Worm (Caenorhabditis elegans) whole organism, young adult: ENCODE measurements around the gene srh-171.

Source experiments
- D2030.7 ChIP-seq: fragments of 200-800 bp; sonication (Bioruptor generic); IDR thresholded peaks from 2 replicates; pipeline ENCODE4 v1.3.6; 2022; ENCODE audit warnings: missing genetic modification reagents, missing genetic modification characterization, missing compliant biosample characterization
- F23B12.7 ChIP-seq: sonication (generic microtip); optimal IDR thresholded peaks from 2 replicates; lab custom pipeline; 2017; ENCODE audit warnings: missing genetic modification characterization, mild to moderate bottlenecking, missing compliant biosample characterization, antibody characterized with exemption, moderate library complexity; ENCODE audit not compliant: insufficient read depth
- F39B2.1 ChIP-seq: fragments of 200-800 bp; sonication (Bioruptor generic); IDR thresholded peaks from 2 replicates; pipeline ENCODE4 v1.3.6; 2022; ENCODE audit warnings: missing genetic modification reagents, missing genetic modification characterization, missing compliant biosample characterization
- F49E8.2 ChIP-seq: sonication (generic microtip); optimal IDR thresholded peaks from 3 replicates; lab custom pipeline; 2017; ENCODE audit warnings: missing genetic modification characterization, mild to moderate bottlenecking, missing compliant biosample characterization, antibody characterized with exemption, moderate library complexity; ENCODE audit not compliant: insufficient read depth
- F55B11.4 ChIP-seq: sonication (generic microtip); optimal IDR thresholded peaks from 2 replicates; lab custom pipeline; 2016; ENCODE audit warnings: missing compliant biosample characterization, missing genetic modification characterization, borderline replicate concordance; ENCODE audit not compliant: insufficient read depth
- K11D2.4 ChIP-seq: fragments of 200-800 bp; sonication (Bioruptor generic); IDR thresholded peaks from 2 replicates; pipeline ENCODE4 v1.3.6; 2022; ENCODE audit warnings: missing genetic modification reagents, missing genetic modification characterization, missing compliant biosample characterization
- Y56A3A.18 ChIP-seq: fragments of 200-800 bp; sonication (Bioruptor generic); IDR thresholded peaks from 2 replicates; pipeline ENCODE4 v1.3.6; 2022; ENCODE audit warnings: missing genetic modification reagents, missing genetic modification characterization, missing compliant biosample characterization
- ama-1 ChIP-seq, 3 experiments: fragments of 150-350 bp in 1 of 3; sonication (generic microtip) in 2 of 3; optimal IDR thresholded peaks; 2 replicates each; lab custom pipeline; 2014 to 2018; ENCODE audit warnings: missing biosample characterization in 2 of 3, missing genetic modification characterization in 2 of 3, missing genetic modification reagents in 2 of 3
- attf-5 ChIP-seq: fragments of 200-800 bp; sonication (Bioruptor generic); optimal IDR thresholded peaks from 2 replicates; lab custom pipeline; 2018; ENCODE audit warnings: mild to moderate bottlenecking, missing genetic modification characterization, missing compliant biosample characterization
- bed-1 ChIP-seq: fragments of 200-800 bp; sonication (Bioruptor generic); IDR thresholded peaks from 2 replicates; pipeline ENCODE4 v1.3.6; 2022; ENCODE audit warnings: missing genetic modification reagents, missing genetic modification characterization, missing compliant biosample characterization
- cebp-1 ChIP-seq, 2 experiments: fragments of 200-800 bp in 1 of 2; sonication (Bioruptor generic) in 1 of 2; sonication (generic microtip) in 1 of 2; IDR thresholded peaks in 1 of 2; optimal IDR thresholded peaks in 1 of 2; 2 replicates each; pipeline versions ENCODE4 v1.3.6 to Lab custom; 2017 to 2022; ENCODE audit warnings: missing compliant biosample characterization in 2 of 2, missing genetic modification characterization in 2 of 2, mild to moderate bottlenecking in 1 of 2, missing genetic modification reagents in 1 of 2, moderate library complexity in 1 of 2
- ceh-58 ChIP-seq: fragments of 200-800 bp; sonication (Bioruptor generic); IDR thresholded peaks from 2 replicates; pipeline ENCODE4 v1.3.6; 2022; ENCODE audit warnings: missing genetic modification characterization, missing compliant biosample characterization
- egl-44 ChIP-seq: fragments of 200-800 bp; sonication (Bioruptor generic); IDR thresholded peaks from 2 replicates; pipeline ENCODE4 v1.3.6; 2022; ENCODE audit warnings: missing genetic modification reagents, missing genetic modification characterization, missing compliant biosample characterization
- egrh-3 ChIP-seq: fragments of 200-800 bp; sonication (Bioruptor generic); IDR thresholded peaks from 2 replicates; pipeline ENCODE4 v1.3.6; 2022; ENCODE audit warnings: missing genetic modification reagents, missing genetic modification characterization, missing compliant biosample characterization
- him-1 ChIP-seq: sonication (generic microtip); optimal IDR thresholded peaks from 2 replicates; lab custom pipeline; 2016; ENCODE audit warnings: missing genotype, missing genetic modification reagents, missing genetic modification characterization, missing compliant biosample characterization
- hlh-12 ChIP-seq: sonication (generic microtip); optimal IDR thresholded peaks from 2 replicates; lab custom pipeline; 2016; ENCODE audit warnings: missing genetic modification characterization, missing compliant biosample characterization
- hsf-1 ChIP-seq: fragments of 200-800 bp; sonication (Bioruptor generic); IDR thresholded peaks from 2 replicates; pipeline ENCODE4 v1.3.6; 2022; ENCODE audit warnings: missing genetic modification reagents, missing genetic modification characterization, missing compliant biosample characterization
- let-526 ChIP-seq: fragments of 200-800 bp; sonication (Bioruptor generic); IDR thresholded peaks from 2 replicates; pipeline ENCODE4 v1.3.6; 2022; ENCODE audit warnings: missing genetic modification reagents, missing genetic modification characterization, missing compliant biosample characterization
- lin-35 ChIP-seq, 3 experiments: fragments of 150-350 bp in 2 of 3; sonication (generic microtip) in 1 of 3; optimal IDR thresholded peaks; 2 replicates each; lab custom pipeline; 2014 to 2018; ENCODE audit warnings: missing biosample characterization in 3 of 3, missing genetic modification characterization in 3 of 3, missing genetic modification reagents in 3 of 3
- lin-54 ChIP-seq: fragments of 200-800 bp; sonication (Bioruptor generic); optimal IDR thresholded peaks from 2 replicates; lab custom pipeline; 2018; ENCODE audit warnings: mild to moderate bottlenecking, missing genetic modification characterization, missing compliant biosample characterization
- lsy-27 ChIP-seq: sonication (generic microtip); optimal IDR thresholded peaks from 2 replicates; lab custom pipeline; 2017; ENCODE audit warnings: missing genetic modification characterization, mild to moderate bottlenecking, missing compliant biosample characterization, antibody characterized with exemption, missing genotype, borderline replicate concordance; ENCODE audit not compliant: insufficient read depth
- mcd-1 ChIP-seq: fragments of 200-800 bp; sonication (Bioruptor generic); IDR thresholded peaks from 2 replicates; pipeline ENCODE4 v1.3.6; 2022; ENCODE audit warnings: missing genetic modification reagents, missing genetic modification characterization, missing compliant biosample characterization
- nfya-2 ChIP-seq: fragments of 200-800 bp; sonication (Bioruptor generic); IDR thresholded peaks from 2 replicates; pipeline ENCODE4 v1.3.6; 2022; ENCODE audit warnings: missing genetic modification reagents, missing genetic modification characterization, missing compliant biosample characterization
- nhr-179 ChIP-seq: sonication (generic microtip); optimal IDR thresholded peaks from 2 replicates; lab custom pipeline; 2016; ENCODE audit warnings: mild to moderate bottlenecking, missing genetic modification characterization, missing compliant biosample characterization
- pbrm-1 ChIP-seq: fragments of 200-800 bp; sonication (Bioruptor generic); IDR thresholded peaks from 2 replicates; pipeline ENCODE4 v1.3.6; 2022; ENCODE audit warnings: missing genetic modification reagents, missing genetic modification characterization, missing compliant biosample characterization
- pha-4 ChIP-seq: fragments of 150-350 bp; sonication (generic microtip); optimal IDR thresholded peaks from 2 replicates; lab custom pipeline; 2014; ENCODE audit warnings: missing biosample characterization, missing genetic modification reagents, missing genetic modification characterization
- rpc-1 ChIP-seq, 2 experiments: fragments of 150-350 bp in 1 of 2; sonication (generic microtip) in 1 of 2; optimal IDR thresholded peaks; 2 replicates each; lab custom pipeline; 2014 to 2018; ENCODE audit warnings: missing biosample characterization in 1 of 2, missing genetic modification characterization in 1 of 2, missing genetic modification reagents in 1 of 2, missing genotype in 1 of 2
- sdz-38 ChIP-seq: sonication (generic microtip); optimal IDR thresholded peaks from 2 replicates; lab custom pipeline; 2016; ENCODE audit warnings: missing genotype, missing genetic modification characterization, missing compliant biosample characterization
- snpc-3.4 ChIP-seq: sonication (generic microtip); optimal IDR thresholded peaks from 2 replicates; lab custom pipeline; 2017; ENCODE audit warnings: missing genetic modification characterization, mild to moderate bottlenecking, missing compliant biosample characterization, antibody characterized with exemption, moderate library complexity, missing genotype, missing genetic modification reagents
- sptf-2 ChIP-seq: fragments of 200-800 bp; sonication (Bioruptor generic); optimal IDR thresholded peaks from 2 replicates; lab custom pipeline; 2018; ENCODE audit warnings: mild to moderate bottlenecking, missing genetic modification characterization, missing compliant biosample characterization
- tbp1 ChIP-seq: fragments of 200-800 bp; sonication (Bioruptor generic); optimal IDR thresholded peaks from 2 replicates; lab custom pipeline; 2018; ENCODE audit warnings: mild to moderate bottlenecking, missing genetic modification characterization, missing compliant biosample characterization
- unc-130 ChIP-seq: sonication (generic microtip); optimal IDR thresholded peaks from 2 replicates; lab custom pipeline; 2016; ENCODE audit warnings: missing genetic modification reagents, missing genetic modification characterization, missing compliant biosample characterization
- zfh-2 ChIP-seq: fragments of 200-800 bp; sonication (Bioruptor generic); conservative IDR thresholded peaks from 2 replicates; pipeline ENCODE4 v1.3.6; 2022; ENCODE audit warnings: missing genetic modification reagents, missing genetic modification characterization, missing compliant biosample characterization
- ztf-28 ChIP-seq: fragments of 200-800 bp; sonication (Bioruptor generic); IDR thresholded peaks from 2 replicates; pipeline ENCODE4 v1.3.6; 2022; ENCODE audit warnings: missing genetic modification reagents, missing genetic modification characterization, missing compliant biosample characterization

srh-171 gene

DNA sequence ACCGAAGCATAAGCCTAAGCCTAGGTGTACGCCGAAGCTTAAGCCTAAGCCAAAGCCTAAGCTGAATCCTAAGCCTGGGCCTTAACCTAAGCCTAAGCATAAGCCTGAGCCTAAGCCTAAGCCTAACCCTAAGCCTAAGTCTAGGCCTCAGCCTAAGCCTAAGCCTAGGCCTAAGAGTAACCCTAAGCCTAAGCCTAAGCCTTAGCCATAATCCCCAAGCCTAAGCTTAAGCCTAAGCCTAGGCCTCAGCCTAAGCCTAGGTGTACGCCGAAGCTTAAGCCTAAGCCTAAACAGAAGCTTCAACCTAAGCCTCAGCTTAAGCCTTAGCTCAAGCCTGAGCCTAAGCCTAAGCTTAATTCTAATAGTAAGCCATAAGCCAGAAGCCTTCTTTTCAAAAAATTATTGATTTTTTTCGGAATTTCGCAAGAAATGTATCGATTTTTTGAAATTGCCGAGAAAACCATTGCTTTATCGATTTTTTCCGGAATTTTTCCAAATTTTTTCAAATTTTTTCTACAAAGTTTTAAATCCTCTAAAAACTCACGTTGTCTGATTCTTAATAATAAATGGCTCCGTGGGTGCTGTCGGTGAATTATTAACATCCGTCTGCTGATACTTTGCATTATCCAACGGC lies 32.8 kb downstream of the srh-171 start:
- TF ChIP-seq Y56A3A.18 = 0 out of 2 replicates have a peak, but pooled peaks have one; percentile 35
- TF ChIP-seq rpc-1 (optimal IDR thresholded peaks at IDR 0.05; lab: Kevin White, UChicago) = no peak
- TF ChIP-seq rpc-1 (tag; optimal IDR thresholded peaks at IDR 0.05; lab: Kevin White, UChicago) = no peak
- TF ChIP-seq nhr-179 = no peak
- TF ChIP-seq cebp-1 (GFP tag; IDR thresholded peaks at IDR 0.05; lab: Robert Waterston, UW) = no peak
- peak; percentile 28 for TF ChIP-seq cebp-1 (tag; optimal IDR thresholded peaks at IDR 0.05; lab: Kevin White, UChicago)

DNA sequence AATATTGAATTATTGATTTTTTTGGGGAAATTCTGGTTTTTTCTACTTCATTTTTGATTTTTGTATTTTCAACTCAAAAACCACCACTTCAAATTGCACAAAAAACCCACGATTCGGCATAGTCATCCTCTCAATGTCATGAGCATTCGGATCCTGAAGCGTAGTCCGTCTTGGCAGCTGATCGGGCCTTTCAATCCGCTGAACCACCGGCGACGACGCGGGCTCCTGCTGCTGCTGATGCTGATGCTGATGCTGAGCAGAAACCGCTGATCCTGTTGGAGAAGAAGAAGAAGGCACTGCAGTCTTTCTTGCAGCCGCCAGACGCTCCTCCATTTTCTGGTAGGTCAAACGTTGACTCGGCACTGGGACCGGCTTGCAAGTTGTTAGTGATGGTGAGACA lies 33.6 kb downstream of the srh-171 start:
- TF ChIP-seq ama-1 (optimal IDR thresholded peaks at IDR 0.05; lab: Kevin White, UChicago) (no peak), ama-1 (GFP tag; optimal IDR thresholded peaks at IDR 0.05; lab: Kevin White, UChicago) (no peak), snpc-3.4 (tag; lab: Kevin White, UChicago) (no peak), egrh-3 (GFP tag; lab: Robert Waterston, UW) (peak; percentile 51; the same call in 1 of the 2 replicates), zfh-2 (peak; percentile 52; the same call in 1 of the 2 replicates), K11D2.4 (GFP tag; lab: Robert Waterston, UW) (no peak)
- TF ChIP-seq, all 124 proteins: peak for 2

DNA sequence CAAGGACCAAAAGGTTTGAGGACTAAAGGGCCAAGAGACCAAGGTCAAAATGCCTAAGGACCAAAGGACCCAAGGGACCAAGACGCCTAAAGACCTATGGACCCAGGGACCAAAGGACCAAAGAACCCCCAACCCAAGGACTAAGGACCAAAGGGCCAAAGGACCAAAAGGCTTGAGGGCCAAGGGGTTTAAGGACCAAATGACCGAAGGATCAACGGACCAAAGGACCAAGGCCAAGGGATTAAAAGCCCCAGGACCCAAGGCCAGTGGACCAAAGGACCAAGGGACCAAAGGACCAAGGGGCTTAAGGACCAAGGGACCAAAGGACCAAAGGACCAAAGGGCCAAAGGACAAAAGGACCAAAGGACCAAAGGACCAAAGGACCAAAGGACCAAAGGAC lies 34.3 kb downstream of the srh-171 start:
- no peak for TF ChIP-seq D2030.7 (GFP tag; lab: Robert Waterston, UW)
- TF ChIP-seq bed-1 (GFP tag; lab: Robert Waterston, UW) = 0 out of 2 replicates have a peak, but pooled peaks have one; percentile 59

DNA sequence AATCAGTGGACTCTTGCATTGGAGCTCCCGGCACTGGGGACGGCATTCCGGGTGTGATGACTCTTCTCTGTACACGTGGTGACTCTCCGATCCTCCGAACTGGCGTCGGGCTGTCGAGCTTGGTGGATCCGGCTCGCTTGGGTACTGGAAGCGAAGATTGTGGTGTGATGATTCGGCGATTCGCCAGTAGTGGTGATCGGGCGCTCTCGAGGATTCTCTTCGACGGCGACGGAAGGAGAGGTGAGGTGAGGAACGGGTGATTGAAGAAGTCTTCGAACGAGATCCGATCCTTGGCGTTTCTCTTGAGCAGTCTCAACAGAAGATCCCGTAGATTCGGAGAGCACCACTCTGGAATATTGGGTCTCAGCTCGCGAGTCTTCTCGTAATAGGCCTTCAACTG lies 35.1 kb downstream of the srh-171 start:
- TF ChIP-seq egl-44 (GFP tag; lab: Robert Waterston, UW) (no peak), zfh-2 (peak; percentile 59), let-526 (0 out of 2 replicates have a peak, but pooled peaks have one; percentile 28)

DNA sequence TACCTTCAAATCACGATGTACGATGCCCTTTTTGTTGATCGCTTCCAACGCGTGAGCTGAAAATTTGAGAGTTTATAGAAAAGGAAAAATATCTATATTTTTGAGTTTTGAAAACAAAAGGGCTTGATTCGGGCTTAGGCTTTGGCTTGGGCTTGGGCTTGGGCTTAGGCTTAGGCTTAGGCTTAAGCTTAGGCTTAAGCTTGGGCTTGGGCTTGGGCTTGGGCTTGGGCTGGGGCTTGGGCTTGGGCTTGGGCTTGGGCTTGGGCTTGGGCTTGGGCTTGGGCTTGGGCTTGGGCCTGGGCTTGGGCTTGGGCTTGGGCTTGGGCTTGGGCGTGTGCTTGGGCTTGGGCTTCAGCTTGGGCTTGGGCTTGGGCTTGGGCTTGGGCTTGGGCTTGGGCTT lies 36.7 kb downstream of the srh-171 start:
- peak; percentile 70 for TF ChIP-seq zfh-2
- TF ChIP-seq egrh-3 (GFP tag; lab: Robert Waterston, UW) = peak; percentile 33; the same call in 1 of the 2 replicates
- TF ChIP-seq mcd-1 (GFP tag; lab: Robert Waterston, UW) = no peak

DNA sequence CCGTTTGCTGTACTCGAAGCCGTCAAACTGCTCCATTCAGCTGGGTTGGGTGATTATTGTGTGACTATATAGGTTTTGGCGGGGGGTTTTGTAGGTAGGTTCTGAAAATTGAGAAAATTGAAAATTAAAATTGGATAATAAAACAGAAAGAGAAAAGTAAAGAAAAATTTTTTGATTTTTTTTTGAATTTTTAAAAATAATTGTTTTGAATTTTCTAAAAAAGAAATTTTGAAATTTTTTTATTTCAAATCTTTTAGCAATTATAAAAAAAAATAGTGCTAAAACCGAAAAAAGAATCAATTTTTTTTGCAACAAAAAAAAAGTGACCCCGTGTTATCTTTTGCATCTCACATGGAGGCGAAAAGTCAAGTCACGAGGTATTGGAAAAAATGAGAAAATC lies 38.9 kb downstream of the srh-171 start, which contains the start of gene unc-51:
unc-51 (minus strand) TSS at position 101 of the 400 bp plus-strand sequence.
- TF ChIP-seq sptf-2 (GFP tag; lab: Kevin White, UChicago) (no peak), ztf-28 (no peak), ama-1 (optimal IDR thresholded peaks at IDR 0.05; lab: Kevin White, UChicago) (no peak), ama-1 (GFP tag; optimal IDR thresholded peaks at IDR 0.05; lab: Kevin White, UChicago) (no peak), attf-5 (no peak)
- TF ChIP-seq, all 124 proteins: peak for 0

DNA sequence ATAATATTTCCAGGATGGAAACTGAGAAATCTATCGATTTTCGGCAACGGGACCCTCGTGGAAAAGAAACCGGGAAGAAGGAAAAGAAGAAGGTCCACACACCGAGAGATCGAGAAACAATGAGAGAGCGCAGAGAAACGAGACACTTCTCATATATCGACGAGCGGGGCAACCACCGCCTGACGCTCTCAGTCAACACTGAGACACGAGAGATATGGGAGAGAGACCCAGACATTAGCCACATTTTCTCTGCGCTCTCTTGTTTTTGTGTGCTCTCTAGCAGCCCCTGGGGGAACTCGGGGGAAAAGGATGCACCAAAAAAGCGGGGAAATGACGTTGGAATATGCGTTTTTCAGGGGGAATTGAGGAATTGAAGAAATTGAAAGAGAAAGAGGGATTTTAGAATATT lies 40.2 kb downstream of the srh-171 start:
- TF ChIP-seq tbp1 (GFP tag; lab: Kevin White, UChicago) = peak; percentile 35
- no peak for TF ChIP-seq nfya-2 (GFP tag; lab: Robert Waterston, UW)
- TF ChIP-seq hsf-1 = no peak
- no peak for TF ChIP-seq F23B12.7 (tag; lab: Kevin White, UChicago)
- peak in 1 of 3 experiments; percentile 52 for TF ChIP-seq lin-35 (GFP tag; optimal IDR thresholded peaks at IDR 0.05; lab: Kevin White, UChicago)
- no peak for TF ChIP-seq ceh-58 (GFP tag; lab: Robert Waterston, UW)
- no peak for TF ChIP-seq F49E8.2
- no peak for TF ChIP-seq F39B2.1 (GFP tag; lab: Robert Waterston, UW)
- no peak for TF ChIP-seq lsy-27
- TF ChIP-seq let-526 = peak; percentile 19; the same call in 1 of the 2 replicates
- no peak for TF ChIP-seq unc-130 (GFP tag; lab: Kevin White, UChicago)
- no peak for TF ChIP-seq F55B11.4 (tag; lab: Kevin White, UChicago)
- TF ChIP-seq him-1 (tag; lab: Kevin White, UChicago) = no peak
- TF ChIP-seq hlh-12 = no peak
- no peak for TF ChIP-seq lin-54 (GFP tag; lab: Kevin White, UChicago)
- TF ChIP-seq pbrm-1 (GFP tag; lab: Robert Waterston, UW) = peak; percentile 54; the same call in 1 of the 2 replicates
- TF ChIP-seq pha-4 (tag; lab: Kevin White, UChicago) = no peak
- TF ChIP-seq sdz-38 = no peak
